Fruit fly (Drosophila melanogaster): ENCODE results near the gene CG14434.

Gene CG14434

dm6 chrX:6854563-6854962 lies 12.4 kb downstream of the CG14434 start (continued):
- TF ChIP-seq CG15601 (tag; optimal IDR thresholded peaks at IDR 0.05) (peak; percentile 62), Sin3A (optimal IDR thresholded peaks at IDR 0.05) (no peak), gfzf (GFP tag; optimal IDR thresholded peaks at IDR 0.05) (no peak), CG6272 (GFP tag; IDR thresholded peaks at IDR 0.05) (peak; percentile 40; the same call in 1 of the 2 replicates), Deaf1 (tag; optimal IDR thresholded peaks at IDR 0.05) (peak; percentile 49), CG13894 (tag; optimal IDR thresholded peaks at IDR 0.05) (peak; percentile 41), Dref (GFP tag; IDR thresholded peaks at IDR 0.05) (no peak), CG5180 (GFP tag; optimal IDR thresholded peaks at IDR 0.05) (peak; percentile 66), CG17568 (GFP tag; optimal IDR thresholded peaks at IDR 0.05) (peak; percentile 84), schlank (tag; optimal IDR thresholded peaks at IDR 0.05) (peak; percentile 47), CG14965 (GFP tag; optimal IDR thresholded peaks at IDR 0.05; ENCODE audit: borderline replicate concordance) (no peak), CG7745 (tag; optimal IDR thresholded peaks at IDR 0.05) (no peak), CG10565 (GFP tag; optimal IDR thresholded peaks at IDR 0.05) (peak; percentile 28), CG1832 (GFP tag; optimal IDR thresholded peaks at IDR 0.05) (no peak), CG3281 (GFP tag; optimal IDR thresholded peaks at IDR 0.05) (peak; percentile 80), CG4424 (GFP tag; optimal IDR thresholded peaks at IDR 0.05) (peak; percentile 81), Dll (GFP tag; IDR thresholded peaks at IDR 0.05; ENCODE audit: partially characterized antibody) (no peak), CG8944 (GFP tag; optimal IDR thresholded peaks at IDR 0.05) (peak; percentile 23), slp2 (GFP tag; optimal IDR thresholded peaks at IDR 0.05) (peak; percentile 47), z (GFP tag; IDR thresholded peaks at IDR 0.05) (0 out of 3 replicates have a peak, but pooled peaks have one; percentile 47), Antp (GFP tag; optimal IDR thresholded peaks at IDR 0.05) (peak; percentile 59), CG12104 (GFP tag; optimal IDR thresholded peaks at IDR 0.05) (peak; percentile 69), CG15073 (GFP tag; optimal IDR thresholded peaks at IDR 0.05) (peak; percentile 59), CG10147 (GFP tag; optimal IDR thresholded peaks at IDR 0.05) (peak; percentile 77), sima (GFP tag; optimal IDR thresholded peaks at IDR 0.05) (no peak), CG8765 (GFP tag; IDR thresholded peaks at IDR 0.05) (0 out of 2 replicates have a peak, but pooled peaks have one; percentile 45), zen (tag; optimal IDR thresholded peaks at IDR 0.05) (peak; percentile 51), pan (optimal IDR thresholded peaks at IDR 0.05) (no peak), pan (GFP tag; optimal IDR thresholded peaks at IDR 0.05 in 1 of 2, IDR thresholded peaks at IDR 0.05 in 1 of 2) (peak in 1 of 2 experiments; percentile 79), HLHmδ (GFP tag; optimal IDR thresholded peaks at IDR 0.05) (no peak), kay (GFP tag; optimal IDR thresholded peaks at IDR 0.05) (peak; percentile 61), NC2β (GFP tag; optimal IDR thresholded peaks at IDR 0.05) (peak; percentile 53), exex (tag; optimal IDR thresholded peaks at IDR 0.05) (peak; percentile 46), stc (GFP tag; IDR thresholded peaks at IDR 0.05) (peak; percentile 79), CG34422 (GFP tag; IDR thresholded peaks at IDR 0.05) (peak; percentile 77; the same call in 2 of the 3 replicates), CG6654 (GFP tag; optimal IDR thresholded peaks at IDR 0.05) (peak; percentile 62), fd102C (GFP tag; optimal IDR thresholded peaks at IDR 0.05) (no peak), CG12299 (tag; optimal IDR thresholded peaks at IDR 0.05) (peak; percentile 56), Fer2 (tag; optimal IDR thresholded peaks at IDR 0.05) (no peak), dan (GFP tag; IDR thresholded peaks at IDR 0.05) (no peak), CG8089 (GFP tag; optimal IDR thresholded peaks at IDR 0.05) (peak; percentile 43), CG2129 (GFP tag; IDR thresholded peaks at IDR 0.05; ENCODE audit: partially characterized antibody) (no peak), CG6813 (GFP tag; optimal IDR thresholded peaks at IDR 0.05) (peak; percentile 78), tgo (GFP tag; IDR thresholded peaks at IDR 0.05) (peak; percentile 82), psq (GFP tag; optimal IDR thresholded peaks at IDR 0.05) (peak; percentile 32), ase (GFP tag; IDR thresholded peaks at IDR 0.05) (peak; percentile 63; the same call in 1 of the 3 replicates), ERR (GFP tag; optimal IDR thresholded peaks at IDR 0.05) (peak; percentile 31), CG10431 (GFP tag; optimal IDR thresholded peaks at IDR 0.05) (peak; percentile 3), PHDP (tag; optimal IDR thresholded peaks at IDR 0.05) (peak; percentile 88), tup (GFP tag; optimal IDR thresholded peaks at IDR 0.05) (peak; percentile 41), CG9876 (GFP tag; optimal IDR thresholded peaks at IDR 0.05) (peak; percentile 26)
